Worm (Caenorhabditis elegans) whole organism, mixed stage, embryonic: ENCODE measurements around the gene F13B6.2.

Experiments
- M03D4.4 ChIP-seq: sonication (generic microtip); optimal IDR thresholded peaks from 2 replicates; lab custom pipeline; 2017; ENCODE audit warnings: mild to moderate bottlenecking, missing genetic modification characterization, missing compliant biosample characterization
- bed-3 ChIP-seq: fragments of 200-800 bp; sonication (Bioruptor generic); optimal IDR thresholded peaks from 3 replicates; lab custom pipeline; 2018; ENCODE audit warnings: mild to moderate bottlenecking, missing genetic modification characterization, moderate library complexity, missing compliant biosample characterization
- blmp-1 ChIP-seq: fragments of 150-350 bp; optimal IDR thresholded peaks from 2 replicates; lab custom pipeline; 2014; ENCODE audit warnings: missing biosample characterization, missing genetic modification characterization
- ceh-39 ChIP-seq: fragments of 150-350 bp; optimal IDR thresholded peaks from 2 replicates; lab custom pipeline; 2014; ENCODE audit warnings: missing biosample characterization, missing genetic modification characterization
- ceh-43 ChIP-seq: fragments of 200-800 bp; sonication (Bioruptor generic); optimal IDR thresholded peaks from 2 replicates; lab custom pipeline; 2018; ENCODE audit warnings: mild to moderate bottlenecking, missing genetic modification characterization, moderate library complexity, missing compliant biosample characterization
- ceh-83 ChIP-seq: fragments of 200-800 bp; sonication (Bioruptor generic); optimal IDR thresholded peaks from 2 replicates; lab custom pipeline; 2018; ENCODE audit warnings: mild to moderate bottlenecking, missing genetic modification characterization, missing compliant biosample characterization
- ces-1 ChIP-seq: fragments of 150-350 bp; optimal IDR thresholded peaks from 2 replicates; lab custom pipeline; 2014; ENCODE audit warnings: missing biosample characterization, missing genetic modification reagents, missing genetic modification characterization
- cnd-1 ChIP-seq: fragments of 200-800 bp; sonication (Bioruptor generic); optimal IDR thresholded peaks from 2 replicates; lab custom pipeline; 2018; ENCODE audit warnings: mild to moderate bottlenecking, missing genetic modification characterization, missing compliant biosample characterization
- drap-1 ChIP-seq: fragments of 200-800 bp; sonication (Bioruptor generic); optimal IDR thresholded peaks from 3 replicates; lab custom pipeline; 2018; ENCODE audit warnings: mild to moderate bottlenecking, missing genetic modification characterization, missing compliant biosample characterization
- elt-1 ChIP-seq: sonication (generic microtip); optimal IDR thresholded peaks from 2 replicates; lab custom pipeline; 2017; ENCODE audit warnings: missing genetic modification characterization, mild to moderate bottlenecking, missing compliant biosample characterization, antibody characterized with exemption, moderate library complexity, borderline replicate concordance; ENCODE audit not compliant: insufficient read depth
- flh-1 ChIP-seq: fragments of 200-800 bp; sonication (Bioruptor generic); optimal IDR thresholded peaks from 2 replicates; lab custom pipeline; 2018; ENCODE audit warnings: mild to moderate bottlenecking, missing genetic modification characterization, moderate library complexity, missing compliant biosample characterization
- ham-2 ChIP-seq: fragments of 200-800 bp; sonication (Bioruptor generic); optimal IDR thresholded peaks from 2 replicates; lab custom pipeline; 2018; ENCODE audit warnings: mild to moderate bottlenecking, missing genetic modification characterization, missing compliant biosample characterization
- hlh-1 ChIP-seq: fragments of 150-350 bp; optimal IDR thresholded peaks from 2 replicates; lab custom pipeline; 2014; ENCODE audit warnings: missing biosample characterization, missing genetic modification reagents, missing genetic modification characterization
- lin-13 ChIP-seq: fragments of 150-350 bp; optimal IDR thresholded peaks from 2 replicates; lab custom pipeline; 2014; ENCODE audit warnings: missing biosample characterization, missing genetic modification characterization
- lsy-2 ChIP-seq: fragments of 150-350 bp; optimal IDR thresholded peaks from 2 replicates; lab custom pipeline; 2014; ENCODE audit warnings: missing biosample characterization, missing genetic modification characterization
- mab-5 ChIP-seq: fragments of 150-350 bp; optimal IDR thresholded peaks from 2 replicates; lab custom pipeline; 2014; ENCODE audit warnings: missing biosample characterization, missing genetic modification characterization
- mep-1 ChIP-seq: fragments of 150-350 bp; optimal IDR thresholded peaks from 2 replicates; lab custom pipeline; 2017; ENCODE audit warnings: missing biosample characterization, missing genetic modification reagents, missing genetic modification characterization, inconsistent platforms
- mls-2 ChIP-seq: sonication (generic microtip); optimal IDR thresholded peaks from 2 replicates; lab custom pipeline; 2016; ENCODE audit warnings: mild to moderate bottlenecking, missing genetic modification characterization, moderate library complexity, missing compliant biosample characterization
- nhr-12 ChIP-seq: fragments of 150-350 bp; optimal IDR thresholded peaks from 2 replicates; lab custom pipeline; 2014; ENCODE audit warnings: missing biosample characterization, missing genetic modification characterization
- nhr-2 ChIP-seq: fragments of 150-350 bp; optimal IDR thresholded peaks from 2 replicates; lab custom pipeline; 2014; ENCODE audit warnings: missing biosample characterization, missing genetic modification characterization
- nhr-237 ChIP-seq: fragments of 150-350 bp; optimal IDR thresholded peaks from 2 replicates; lab custom pipeline; 2014; ENCODE audit warnings: missing biosample characterization, missing genetic modification characterization
- nhr-28 ChIP-seq: fragments of 150-350 bp; optimal IDR thresholded peaks from 2 replicates; lab custom pipeline; 2014; ENCODE audit warnings: missing biosample characterization, missing genetic modification characterization
- nhr-76 ChIP-seq: sonication (generic microtip); optimal IDR thresholded peaks from 2 replicates; lab custom pipeline; 2017; ENCODE audit warnings: missing biosample characterization, missing genetic modification characterization
- pha-4 ChIP-seq: fragments of 150-350 bp; optimal IDR thresholded peaks from 2 replicates; lab custom pipeline; 2018; ENCODE audit warnings: missing biosample characterization, missing genetic modification reagents, missing genetic modification characterization
- sem-2 ChIP-seq: fragments of 200-800 bp; sonication (Bioruptor generic); optimal IDR thresholded peaks from 2 replicates; lab custom pipeline; 2018; ENCODE audit warnings: mild to moderate bottlenecking, missing genetic modification characterization, missing compliant biosample characterization
- snpc-4 ChIP-seq: fragments of 150-350 bp; optimal IDR thresholded peaks from 2 replicates; lab custom pipeline; 2014; ENCODE audit warnings: missing biosample characterization, missing genetic modification characterization
- sptf-1 ChIP-seq: sonication (generic microtip); optimal IDR thresholded peaks from 2 replicates; lab custom pipeline; 2017; ENCODE audit warnings: mild to moderate bottlenecking, missing genetic modification characterization, moderate library complexity, missing compliant biosample characterization
- tbx-8 ChIP-seq: fragments of 200-800 bp; sonication (Bioruptor generic); optimal IDR thresholded peaks from 2 replicates; lab custom pipeline; 2018; ENCODE audit warnings: mild to moderate bottlenecking, missing genetic modification characterization, moderate library complexity, missing compliant biosample characterization
- unc-120 ChIP-seq: sonication (generic microtip); optimal IDR thresholded peaks from 2 replicates; lab custom pipeline; 2017; ENCODE audit warnings: missing genetic modification characterization, missing compliant biosample characterization; ENCODE audit not compliant: poor library complexity, severe bottlenecking
- unc-39 ChIP-seq: fragments of 150-350 bp; optimal IDR thresholded peaks from 2 replicates; lab custom pipeline; 2014; ENCODE audit warnings: missing biosample characterization, missing genetic modification characterization
- unc-62 ChIP-seq: fragments of 150-350 bp; optimal IDR thresholded peaks from 2 replicates; lab custom pipeline; 2014; ENCODE audit warnings: missing biosample characterization, missing genetic modification reagents, missing genetic modification characterization
- zip-8 ChIP-seq: fragments of 150-350 bp; optimal IDR thresholded peaks from 2 replicates; lab custom pipeline; 2014; ENCODE audit warnings: missing biosample characterization, missing genetic modification characterization
- ztf-11 ChIP-seq: fragments of 150-350 bp; optimal IDR thresholded peaks from 2 replicates; lab custom pipeline; 2014; ENCODE audit warnings: missing biosample characterization, missing genetic modification characterization

F13B6.2 gene

ce11 chrIV:7447556-7447955 lies 12.6 kb downstream of the F13B6.2 start, which contains the start of gene B0496.2:
Gene B0496.2, plus strand, starts transcription at chrIV:7447856.
- TF ChIP-seq hlh-1 (tag; lab: Kevin White, UChicago) (no peak), nhr-28 (no peak), sem-2 (GFP tag; lab: Kevin White, UChicago) (no peak), nhr-76 (no peak), flh-1 (no peak), unc-62 (no peak), ceh-39 (tag; lab: Kevin White, UChicago) (no peak), ztf-11 (tag; lab: Kevin White, UChicago) (no peak), unc-39 (no peak), sptf-1 (tag; lab: Kevin White, UChicago) (no peak), nhr-2 (no peak), zip-8 (tag; lab: Kevin White, UChicago) (no peak), mab-5 (tag; lab: Kevin White, UChicago) (no peak), cnd-1 (no peak), drap-1 (GFP tag; lab: Kevin White, UChicago) (no peak), tbx-8 (no peak), ham-2 (GFP tag; lab: Kevin White, UChicago) (no peak)

ce11 chrIV:7445995-7446394 lies 14.1 kb downstream of the F13B6.2 start, which contains the start of gene B0496.1:
Gene B0496.1, plus strand, starts transcription at chrIV:7446295.
- TF ChIP-seq nhr-76 (no peak), lsy-2 (tag; lab: Kevin White, UChicago) (no peak), ceh-43 (no peak), nhr-12 (tag; lab: Kevin White, UChicago) (no peak), unc-39 (no peak), ztf-11 (tag; lab: Kevin White, UChicago) (no peak), lin-13 (tag; lab: Kevin White, UChicago) (no peak), bed-3 (no peak), sem-2 (GFP tag; lab: Kevin White, UChicago) (no peak), ham-2 (GFP tag; lab: Kevin White, UChicago) (no peak), pha-4 (no peak)

DNA sequence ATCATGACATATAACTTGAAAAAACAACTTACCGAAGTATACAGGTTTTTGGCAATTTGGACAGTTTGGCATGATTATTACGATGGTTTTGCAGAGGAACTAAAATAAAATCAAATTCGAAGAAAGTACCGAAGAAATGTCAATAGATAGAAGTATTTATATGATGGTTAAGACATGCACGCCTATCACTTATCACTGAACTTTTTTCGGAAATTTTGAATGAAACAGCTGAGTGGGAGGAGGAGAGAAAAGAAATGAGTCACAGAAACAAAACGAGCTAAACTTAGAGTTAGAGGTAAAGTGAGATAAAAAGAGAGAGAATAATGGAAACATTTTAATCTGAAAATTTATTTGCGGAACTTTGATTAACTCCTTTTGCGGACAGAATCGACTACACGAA lies 14.9 kb downstream of the F13B6.2 start, which contains the start of gene valv-1:
valv-1 (minus strand) TSS at position 101 of the 400 bp plus-strand sequence.
- TF ChIP-seq mep-1 (tag; lab: Kevin White, UChicago) = no peak
- TF ChIP-seq zip-8 (tag; lab: Kevin White, UChicago) = no peak
- no peak for TF ChIP-seq tbx-8
- TF ChIP-seq elt-1 = no peak
- no peak for TF ChIP-seq M03D4.4
- TF ChIP-seq ceh-39 (tag; lab: Kevin White, UChicago) = no peak
- no peak for TF ChIP-seq unc-62
- TF ChIP-seq ceh-83 (GFP tag; lab: Kevin White, UChicago) = no peak
- TF ChIP-seq unc-120 (tag; lab: Kevin White, UChicago) = no peak
- no peak for TF ChIP-seq nhr-237 (tag; lab: Kevin White, UChicago)
- no peak for TF ChIP-seq ceh-43
- TF ChIP-seq, all 35 proteins: peak for 0

DNA sequence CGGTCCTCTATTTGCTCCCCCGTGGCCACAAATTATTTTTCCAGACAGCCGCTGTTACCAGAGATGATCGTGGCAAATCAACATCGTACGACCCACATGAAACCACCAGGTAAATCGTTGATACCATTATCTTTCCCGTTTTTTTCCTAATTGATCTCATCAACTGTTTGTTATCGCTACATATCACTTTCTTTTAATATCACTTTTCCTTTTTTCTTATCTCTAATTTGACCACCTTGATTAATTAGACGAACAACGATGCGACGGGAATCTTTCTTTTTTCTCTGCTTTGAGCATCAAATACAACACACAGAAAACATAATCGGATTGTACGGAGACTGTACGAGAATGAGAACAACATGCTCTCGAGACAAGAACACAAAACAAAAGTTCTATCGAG lies 19.9 kb downstream of the F13B6.2 start:
- TF ChIP-seq blmp-1 (tag; lab: Kevin White, UChicago) (no peak), nhr-76 (no peak), ceh-83 (GFP tag; lab: Kevin White, UChicago) (no peak), nhr-28 (no peak), elt-1 (no peak), mep-1 (tag; lab: Kevin White, UChicago) (no peak), unc-62 (no peak), ham-2 (GFP tag; lab: Kevin White, UChicago) (no peak), hlh-1 (tag; lab: Kevin White, UChicago) (no peak), ceh-43 (no peak), snpc-4 (tag; lab: Kevin White, UChicago) (no peak), sem-2 (GFP tag; lab: Kevin White, UChicago) (no peak), drap-1 (GFP tag; lab: Kevin White, UChicago) (no peak), lsy-2 (tag; lab: Kevin White, UChicago) (no peak), nhr-2 (no peak), ces-1 (no peak)
- TF ChIP-seq, all 35 proteins: peak for 0

DNA sequence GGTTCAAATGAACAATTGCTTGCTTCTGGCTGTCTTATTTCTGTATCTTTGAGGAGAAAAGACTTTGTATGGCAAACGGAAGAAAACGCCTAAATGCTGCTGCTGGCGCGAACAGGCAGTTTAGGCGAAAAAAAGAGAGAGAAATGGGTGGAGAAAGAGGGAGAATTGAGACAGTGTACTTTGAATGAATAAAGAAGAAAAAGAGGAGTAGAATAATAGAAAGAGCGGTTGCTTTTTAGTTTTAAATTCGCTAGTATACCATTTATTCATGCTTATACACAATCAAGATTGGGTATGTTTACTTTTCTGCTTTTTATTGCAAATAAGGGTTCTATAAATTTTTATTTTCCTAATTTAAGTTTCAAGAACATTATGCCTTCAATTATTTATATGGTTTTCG lies 20.7 kb downstream of the F13B6.2 start:
- no peak for TF ChIP-seq ztf-11 (tag; lab: Kevin White, UChicago)
- TF ChIP-seq ham-2 (GFP tag; lab: Kevin White, UChicago) = no peak
- TF ChIP-seq drap-1 (GFP tag; lab: Kevin White, UChicago) = no peak
- TF ChIP-seq unc-39 = no peak
- no peak for TF ChIP-seq zip-8 (tag; lab: Kevin White, UChicago)
- no peak for TF ChIP-seq sptf-1 (tag; lab: Kevin White, UChicago)
- no peak for TF ChIP-seq mls-2 (tag; lab: Kevin White, UChicago)
- TF ChIP-seq nhr-237 (tag; lab: Kevin White, UChicago) = no peak
